Fruit fly (Drosophila melanogaster) whole organism, wandering third instar larva: ENCODE results near the gene ND-ASHI.

Experiments used
- Abd-B ChIP-seq: fragments of >200 bp; optimal IDR thresholded peaks from 2 replicates; lab custom pipeline; 2017; ENCODE audit warnings: missing biosample characterization, missing genetic modification characterization
- CG32264 ChIP-seq: fragments of 200-800 bp; sonication (Bioruptor generic); optimal IDR thresholded peaks from 2 replicates; lab custom pipeline; 2016; ENCODE audit warnings: missing biosample characterization, missing genetic modification characterization
- CG9705 ChIP-seq: fragments of 200-800 bp; sonication (Bioruptor generic); optimal IDR thresholded peaks from 2 replicates; lab custom pipeline; 2018; ENCODE audit warnings: missing biosample characterization, mild to moderate bottlenecking, missing genetic modification characterization
- CrebA ChIP-seq: fragments of 200-800 bp; sonication (Bioruptor generic); optimal IDR thresholded peaks from 2 replicates; lab custom pipeline; 2016; ENCODE audit warnings: missing biosample characterization, mild to moderate bottlenecking, missing genetic modification characterization, borderline replicate concordance
- Dfd ChIP-seq: fragments of >200 bp; optimal IDR thresholded peaks from 2 replicates; lab custom pipeline; 2017; ENCODE audit warnings: missing biosample characterization, missing genetic modification characterization
- Dif ChIP-seq: fragments of 200-275, 200-300 bp; sonication (Bioruptor generic); optimal IDR thresholded peaks from 2 replicates; lab custom pipeline; 2018; ENCODE audit warnings: missing biosample characterization, missing genetic modification characterization; ENCODE audit not compliant: partially characterized antibody
- GATAd ChIP-seq: sonication (Bioruptor generic); optimal IDR thresholded peaks from 2 replicates; lab custom pipeline; 2016; ENCODE audit warnings: missing biosample characterization, missing genetic modification characterization
- HLH106 ChIP-seq: fragments of 200-800 bp; optimal IDR thresholded peaks from 3 replicates; lab custom pipeline; 2019; ENCODE audit warnings: missing biosample characterization, mild to moderate bottlenecking, missing genetic modification characterization, moderate library complexity
- Hnf4 ChIP-seq: fragments of 200-800 bp; sonication (Bioruptor generic); optimal IDR thresholded peaks from 2 replicates; lab custom pipeline; 2016; ENCODE audit warnings: missing biosample characterization, mild to moderate bottlenecking, missing genetic modification characterization
- Hr78 ChIP-seq: fragments of >200 bp; optimal IDR thresholded peaks from 2 replicates; lab custom pipeline; 2017; ENCODE audit warnings: missing biosample characterization, missing genetic modification characterization
- Hr83 ChIP-seq: fragments of 200-300 bp; sonication (Bioruptor generic); optimal IDR thresholded peaks from 2 replicates; lab custom pipeline; 2016; ENCODE audit warnings: missing biosample characterization, mild to moderate bottlenecking, missing genetic modification characterization, moderate library complexity; ENCODE audit not compliant: poor library complexity, severe bottlenecking
- Jra ChIP-seq: sonication (Bioruptor generic); optimal IDR thresholded peaks from 2 replicates; lab custom pipeline; 2016; ENCODE audit warnings: missing biosample characterization, missing genetic modification characterization
- Mio ChIP-seq: sonication (Bioruptor generic); optimal IDR thresholded peaks from 2 replicates; lab custom pipeline; 2016; ENCODE audit warnings: missing biosample characterization, missing genetic modification characterization
- Myc ChIP-seq: fragments of >200 bp; optimal IDR thresholded peaks from 2 replicates; lab custom pipeline; 2017
- N ChIP-seq: fragments of >200 bp; optimal IDR thresholded peaks from 2 replicates; lab custom pipeline; 2018; ENCODE audit warnings: missing biosample characterization, missing external identifiers, missing genetic modification characterization
- OdsH ChIP-seq: fragments of 200-800 bp; sonication (Bioruptor generic); optimal IDR thresholded peaks from 2 replicates; lab custom pipeline; 2016; ENCODE audit warnings: missing biosample characterization, mild to moderate bottlenecking, missing genetic modification characterization
- Rel ChIP-seq, 2 experiments: fragments of 200-800 bp; sonication (Bioruptor generic) in 1 of 2; optimal IDR thresholded peaks; 2 replicates in 1 of 2; 3 replicates in 1 of 2; lab custom pipeline; 2016 to 2019; ENCODE audit warnings: mild to moderate bottlenecking in 2 of 2, missing biosample characterization in 2 of 2, missing genetic modification characterization in 2 of 2, moderate library complexity in 1 of 2
- Sp1 ChIP-seq: fragments of 200-800 bp; sonication (Bioruptor generic); optimal IDR thresholded peaks from 3 replicates; lab custom pipeline; 2019; ENCODE audit warnings: missing biosample characterization, mild to moderate bottlenecking, missing genetic modification characterization, moderate library complexity
- Vsx2 ChIP-seq: fragments of 200-300, 225-300 bp; sonication (Bioruptor generic); optimal IDR thresholded peaks from 2 replicates; lab custom pipeline; 2018; ENCODE audit warnings: missing biosample characterization, missing genetic modification characterization; ENCODE audit not compliant: partially characterized antibody
- br ChIP-seq: fragments of 200-800 bp; sonication (Bioruptor generic); optimal IDR thresholded peaks from 2 replicates; lab custom pipeline; 2016; ENCODE audit warnings: missing biosample characterization, missing genetic modification characterization
- brk ChIP-seq: fragments of 200-800 bp; sonication (Bioruptor generic); optimal IDR thresholded peaks from 2 replicates; lab custom pipeline; 2016; ENCODE audit warnings: missing biosample characterization, mild to moderate bottlenecking, missing genetic modification characterization
- dl ChIP-seq, 2 experiments: fragments of 175-275, 200-275 bp in 1 of 2; fragments of 200-275 bp in 1 of 2; sonication (Bioruptor generic); optimal IDR thresholded peaks; lab custom pipeline; 2018; ENCODE audit warnings: mild to moderate bottlenecking in 2 of 2, missing biosample characterization in 2 of 2, missing genetic modification characterization in 2 of 2, moderate library complexity in 2 of 2; ENCODE audit not compliant: partially characterized antibody in 2 of 2, insufficient read depth in 1 of 2
- dmrt93B ChIP-seq: fragments of 200-800 bp; sonication (Bioruptor generic); optimal IDR thresholded peaks from 2 replicates; lab custom pipeline; 2018; ENCODE audit warnings: missing biosample characterization, mild to moderate bottlenecking, missing genetic modification characterization
- dsf ChIP-seq: sonication (Bioruptor generic); optimal IDR thresholded peaks from 2 replicates; lab custom pipeline; 2016; ENCODE audit warnings: missing biosample characterization, missing genetic modification characterization, borderline replicate concordance
- ey ChIP-seq: fragments of 200-800 bp; sonication (Bioruptor generic); optimal IDR thresholded peaks from 2 replicates; lab custom pipeline; 2016; ENCODE audit warnings: missing biosample characterization, missing genetic modification characterization
- foxo ChIP-seq, 2 experiments: fragments of 200-800 bp; sonication (Bioruptor generic); optimal IDR thresholded peaks; 2 replicates in 1 of 2; 3 replicates in 1 of 2; lab custom pipeline; 2016 to 2017; ENCODE audit warnings: missing biosample characterization in 2 of 2, missing genetic modification characterization in 2 of 2
- fru ChIP-seq: fragments of 200-800 bp; sonication (Bioruptor generic); optimal IDR thresholded peaks from 3 replicates; lab custom pipeline; 2016; ENCODE audit warnings: missing biosample characterization, mild to moderate bottlenecking, missing genetic modification characterization
- h ChIP-seq: fragments of 200-800 bp; sonication (Bioruptor generic); optimal IDR thresholded peaks from 3 replicates; lab custom pipeline; 2016; ENCODE audit warnings: missing biosample characterization, mild to moderate bottlenecking, missing genetic modification characterization
- jim ChIP-seq: fragments of 175-275, 200-325 bp; sonication (Bioruptor generic); optimal IDR thresholded peaks from 2 replicates; lab custom pipeline; 2016; ENCODE audit warnings: missing biosample characterization, mild to moderate bottlenecking, missing genetic modification characterization
- lola ChIP-seq: fragments of >200 bp; optimal IDR thresholded peaks from 2 replicates; lab custom pipeline; 2017; ENCODE audit warnings: missing biosample characterization, missing genetic modification characterization
- pan ChIP-seq: fragments of >200 bp; optimal IDR thresholded peaks from 2 replicates; lab custom pipeline; 2017
- psq ChIP-seq: fragments of 200-800 bp; sonication (Bioruptor generic); optimal IDR thresholded peaks from 3 replicates; lab custom pipeline; 2017; ENCODE audit warnings: missing biosample characterization, mild to moderate bottlenecking, missing genetic modification characterization, moderate library complexity
- rgr ChIP-seq: fragments of 200-800 bp; sonication (Bioruptor generic); optimal IDR thresholded peaks from 3 replicates; lab custom pipeline; 2016; ENCODE audit warnings: missing biosample characterization, mild to moderate bottlenecking, missing genetic modification characterization
- sage ChIP-seq: fragments of 200-800 bp; sonication (Bioruptor generic); optimal IDR thresholded peaks from 2 replicates; lab custom pipeline; 2016; ENCODE audit warnings: missing biosample characterization, mild to moderate bottlenecking, missing genetic modification characterization
- sv ChIP-seq: fragments of 200-800 bp; sonication (Bioruptor generic); optimal IDR thresholded peaks from 3 replicates; lab custom pipeline; 2016; ENCODE audit warnings: missing biosample characterization, missing genetic modification characterization
- tai ChIP-seq: sonication (Bioruptor generic); optimal IDR thresholded peaks from 2 replicates; lab custom pipeline; 2016; ENCODE audit warnings: missing biosample characterization, missing genetic modification characterization
- usp ChIP-seq: fragments of >200 bp; optimal IDR thresholded peaks from 2 replicates; lab custom pipeline; 2017; ENCODE audit warnings: missing biosample characterization, missing genetic modification characterization
- woc ChIP-seq: sonication (Bioruptor generic); optimal IDR thresholded peaks from 2 replicates; lab custom pipeline; 2016; ENCODE audit warnings: missing biosample characterization, mild to moderate bottlenecking, missing genetic modification characterization

ND-ASHI gene

DNA sequence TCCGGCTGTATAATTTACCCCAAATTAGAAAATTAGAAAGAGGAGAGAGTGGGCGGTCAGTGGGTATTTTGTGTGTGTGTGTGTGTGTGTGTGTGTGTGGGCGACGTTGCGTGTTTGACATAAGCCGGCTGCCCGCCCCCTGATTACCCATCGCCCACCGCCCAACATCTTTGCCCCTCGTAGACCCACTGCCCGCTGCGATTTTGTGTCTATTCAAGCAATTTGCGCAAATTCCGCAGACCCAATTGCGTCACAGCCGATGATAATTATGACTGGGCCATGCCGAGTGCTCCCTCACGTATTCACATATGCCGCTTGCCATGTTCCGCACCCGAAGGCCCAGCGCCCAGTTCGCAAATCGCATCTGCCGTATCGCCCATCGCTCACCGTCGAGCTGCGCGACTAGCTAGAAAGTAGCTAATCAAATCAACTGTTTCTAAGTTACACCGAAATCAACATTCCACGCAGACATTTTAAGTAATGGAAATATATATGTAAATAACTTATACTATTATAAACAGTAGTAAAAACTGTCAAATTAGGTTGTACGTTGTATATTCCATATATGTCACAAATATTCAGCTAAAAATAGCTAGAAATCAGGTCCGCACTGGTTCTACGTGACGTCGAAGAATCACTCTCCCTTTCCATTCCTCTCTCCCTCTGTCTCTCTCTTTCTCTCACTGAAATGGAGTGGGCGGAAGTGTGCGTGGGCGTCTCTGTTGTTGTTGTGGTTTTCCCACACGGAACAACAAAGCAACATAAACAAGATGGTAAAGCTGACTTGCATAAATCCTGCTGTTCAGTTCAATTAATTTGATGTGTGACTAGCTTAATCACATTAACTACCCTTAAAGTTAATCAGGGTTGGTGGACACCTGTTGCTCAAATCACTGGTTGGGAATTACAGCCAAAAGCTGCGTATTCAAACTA lies 22.0 kb downstream of the ND-ASHI start:
- TF ChIP-seq tai (no peak), HLH106 (tag; lab: Kevin White, UChicago) (peak; percentile 64), usp (GFP tag; lab: Kevin White, UChicago) (no peak), br (no peak), Sp1 (peak; percentile 69), brk (GFP tag; lab: Kevin White, UChicago) (peak; percentile 52), Dif (peak; percentile 18), Mio (GFP tag; lab: Kevin White, UChicago) (no peak), Abd-B (GFP tag; lab: Kevin White, UChicago) (no peak), Vsx2 (GFP tag; lab: Kevin White, UChicago) (no peak), psq (peak; percentile 17), dl (GFP tag; optimal IDR thresholded peaks at IDR 0.05; lab: Kevin White, UChicago; ENCODE audit: insufficient read depth in 1 of 2, partially characterized antibody in 2 of 2) (no peak), Dfd (no peak), Hr83 (no peak), pan (lab: Kevin White, UChicago) (no peak), dmrt93B (no peak), CrebA (GFP tag; lab: Kevin White, UChicago) (no peak), Myc (peak; percentile 96), CG32264 (GFP tag; lab: Kevin White, UChicago) (no peak), h (GFP tag; lab: Kevin White, UChicago) (peak; percentile 55), jim (GFP tag; lab: Kevin White, UChicago) (no peak), Hr78 (GFP tag; lab: Kevin White, UChicago) (no peak), Hnf4 (GFP tag; lab: Kevin White, UChicago) (peak; percentile 2), ey (GFP tag; lab: Kevin White, UChicago) (no peak), sv (GFP tag; lab: Kevin White, UChicago) (no peak), CG9705 (GFP tag; lab: Kevin White, UChicago) (peak; percentile 33), woc (GFP tag; lab: Kevin White, UChicago) (peak; percentile 57), lola (GFP tag; lab: Kevin White, UChicago) (no peak), fru (GFP tag; lab: Kevin White, UChicago) (peak; percentile 52), GATAd (no peak), Jra (GFP tag; lab: Kevin White, UChicago) (no peak), OdsH (GFP tag; lab: Kevin White, UChicago) (peak; percentile 36), foxo (GFP tag; optimal IDR thresholded peaks at IDR 0.05; lab: Kevin White, UChicago) (peak in 1 of 2 experiments; percentile 44), Rel (GFP tag; optimal IDR thresholded peaks at IDR 0.05; lab: Kevin White, UChicago) (no peak), Rel (tag; optimal IDR thresholded peaks at IDR 0.05; lab: Kevin White, UChicago) (peak; percentile 28), rgr (peak; percentile 40), sage (GFP tag; lab: Kevin White, UChicago) (no peak), dsf (GFP tag; lab: Kevin White, UChicago) (no peak), N (GFP tag; lab: Kevin White, UChicago) (no peak)

dm6 chrX:6656023-6656594 lies 22.8 kb downstream of the ND-ASHI start:
- no peak for TF ChIP-seq pan (lab: Kevin White, UChicago)
- peak; percentile 33 for TF ChIP-seq brk (GFP tag; lab: Kevin White, UChicago)
- peak; percentile 2 to 90 for TF ChIP-seq foxo (GFP tag; optimal IDR thresholded peaks at IDR 0.05; lab: Kevin White, UChicago)
- TF ChIP-seq Dif = no peak
- TF ChIP-seq Dfd = no peak
- TF ChIP-seq dmrt93B = peak; percentile 85
- peak; percentile 76 for TF ChIP-seq psq
- TF ChIP-seq sage (GFP tag; lab: Kevin White, UChicago) = peak; percentile 50
- no peak for TF ChIP-seq usp (GFP tag; lab: Kevin White, UChicago)
- peak; percentile 83 for TF ChIP-seq Hnf4 (GFP tag; lab: Kevin White, UChicago)
- TF ChIP-seq dsf (GFP tag; lab: Kevin White, UChicago) = no peak
- peak; percentile 86 for TF ChIP-seq br
- TF ChIP-seq ey (GFP tag; lab: Kevin White, UChicago) = peak; percentile 86
- TF ChIP-seq Mio (GFP tag; lab: Kevin White, UChicago) = peak; percentile 13
- TF ChIP-seq tai = no peak
- peak; percentile 73 for TF ChIP-seq CG32264 (GFP tag; lab: Kevin White, UChicago)
- peak; percentile 80 for TF ChIP-seq OdsH (GFP tag; lab: Kevin White, UChicago)
- TF ChIP-seq Sp1 = peak; percentile 88
- TF ChIP-seq Hr78 (GFP tag; lab: Kevin White, UChicago) = no peak
- no peak for TF ChIP-seq Hr83
- no peak for TF ChIP-seq Rel (GFP tag; optimal IDR thresholded peaks at IDR 0.05; lab: Kevin White, UChicago)
- peak; percentile 24 for TF ChIP-seq Rel (tag; optimal IDR thresholded peaks at IDR 0.05; lab: Kevin White, UChicago)
- no peak for TF ChIP-seq lola (GFP tag; lab: Kevin White, UChicago)
- no peak for TF ChIP-seq Abd-B (GFP tag; lab: Kevin White, UChicago)
- TF ChIP-seq CrebA (GFP tag; lab: Kevin White, UChicago) = no peak
- peak; percentile 89 for TF ChIP-seq h (GFP tag; lab: Kevin White, UChicago)
- TF ChIP-seq HLH106 (tag; lab: Kevin White, UChicago) = peak; percentile 86
- no peak for TF ChIP-seq GATAd
- peak; percentile 69 for TF ChIP-seq sv (GFP tag; lab: Kevin White, UChicago)
- TF ChIP-seq Vsx2 (GFP tag; lab: Kevin White, UChicago) = no peak
- no peak for TF ChIP-seq Myc
- TF ChIP-seq fru (GFP tag; lab: Kevin White, UChicago) = peak; percentile 94
- TF ChIP-seq N (GFP tag; lab: Kevin White, UChicago) = no peak
- TF ChIP-seq jim (GFP tag; lab: Kevin White, UChicago) = no peak
- peak; percentile 57 for TF ChIP-seq Jra (GFP tag; lab: Kevin White, UChicago)
- no peak for TF ChIP-seq dl (GFP tag; optimal IDR thresholded peaks at IDR 0.05; lab: Kevin White, UChicago; ENCODE audit: insufficient read depth in 1 of 2, partially characterized antibody in 2 of 2)
- peak; percentile 86 for TF ChIP-seq rgr
- TF ChIP-seq CG9705 (GFP tag; lab: Kevin White, UChicago) = peak; percentile 61
